Worm (Caenorhabditis elegans) whole organism, young adult: ENCODE measurements around the gene ptr-19.

Source experiments
- B0336.3 ChIP-seq: fragments of 200-800 bp; sonication (Bioruptor generic); IDR thresholded peaks from 2 replicates; pipeline ENCODE4 v1.3.6; 2022; ENCODE audit warnings: missing genetic modification characterization, missing compliant biosample characterization
- F23B12.7 ChIP-seq: sonication (generic microtip); optimal IDR thresholded peaks from 2 replicates; lab custom pipeline; 2017; ENCODE audit warnings: missing genetic modification characterization, mild to moderate bottlenecking, missing compliant biosample characterization, antibody characterized with exemption, moderate library complexity; ENCODE audit not compliant: insufficient read depth
- F39B2.1 ChIP-seq: fragments of 200-800 bp; sonication (Bioruptor generic); IDR thresholded peaks from 2 replicates; pipeline ENCODE4 v1.3.6; 2022; ENCODE audit warnings: missing genetic modification reagents, missing genetic modification characterization, missing compliant biosample characterization
- K12H6.12 ChIP-seq: fragments of 200-800 bp; sonication (Bioruptor generic); optimal IDR thresholded peaks from 2 replicates; lab custom pipeline; 2018; ENCODE audit warnings: mild to moderate bottlenecking, missing genetic modification characterization, missing compliant biosample characterization
- Y53G8AR.9 ChIP-seq: fragments of 200-800 bp; sonication (Bioruptor generic); conservative IDR thresholded peaks from 2 replicates; pipeline ENCODE4 v1.3.6; 2022; ENCODE audit warnings: missing genetic modification reagents, missing genetic modification characterization, missing compliant biosample characterization

ce11 chrIII:10806821-10807220 lies 25.2 kb downstream of the ptr-19 start:
- TF ChIP-seq F23B12.7 (no peak), Y53G8AR.9 (GFP tag; lab: Robert Waterston, UW) (no peak), B0336.3 (GFP tag; lab: Robert Waterston, UW) (no peak), K12H6.12 (tag; lab: Kevin White, UChicago) (no peak), F39B2.1 (GFP tag; lab: Robert Waterston, UW) (no peak)
